Worm (Caenorhabditis elegans) whole organism, late embryonic: ENCODE measurements around the gene F38B7.3.

Source experiments
- K02D7.2 ChIP-seq: sonication (generic microtip); optimal IDR thresholded peaks from 2 replicates; lab custom pipeline; 2017; ENCODE audit warnings: mild to moderate bottlenecking, missing genetic modification characterization, missing compliant biosample characterization
- ama-1 ChIP-seq: fragments of 150-350 bp; optimal IDR thresholded peaks from 2 replicates; lab custom pipeline; 2014
- fkh-10 ChIP-seq: fragments of 150-350 bp; optimal IDR thresholded peaks from 2 replicates; lab custom pipeline; 2014; ENCODE audit warnings: missing biosample characterization, missing genetic modification reagents, missing genetic modification characterization
- hlh-30 ChIP-seq: sonication (generic microtip); optimal IDR thresholded peaks from 2 replicates; lab custom pipeline; 2017; ENCODE audit warnings: antibody characterized with exemption, missing genetic modification characterization, missing compliant biosample characterization; ENCODE audit not compliant: insufficient read depth
- pha-4 ChIP-seq: fragments of 150-350 bp; optimal IDR thresholded peaks from 2 replicates; lab custom pipeline; 2018; ENCODE audit warnings: missing biosample characterization, missing genetic modification reagents, missing genetic modification characterization

DNA sequence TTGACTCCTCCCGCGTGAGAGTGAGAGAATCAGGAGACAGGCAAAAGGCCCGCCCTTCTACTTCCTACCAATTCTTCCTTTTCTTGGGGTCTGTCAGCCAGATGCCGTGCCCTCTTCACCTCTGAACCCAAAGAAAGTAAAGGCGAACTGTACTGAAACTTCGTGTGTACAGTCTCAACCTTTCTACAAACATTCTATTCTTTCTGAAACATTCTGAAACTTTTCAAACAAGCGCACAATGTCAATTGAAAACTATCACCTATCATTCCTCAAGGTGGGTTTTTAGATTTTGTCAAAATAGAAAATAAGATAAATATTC, 16.4 kb upstream of the F38B7.3 start:
- TF ChIP-seq ama-1 (lab: Kevin White, UChicago) (no peak), hlh-30 (no peak), K02D7.2 (no peak), pha-4 (no peak), fkh-10 (GFP tag; lab: Kevin White, UChicago) (no peak)
